Fruit fly (Drosophila melanogaster): Measurements from ENCODE around the gene CG14669.

DNA sequence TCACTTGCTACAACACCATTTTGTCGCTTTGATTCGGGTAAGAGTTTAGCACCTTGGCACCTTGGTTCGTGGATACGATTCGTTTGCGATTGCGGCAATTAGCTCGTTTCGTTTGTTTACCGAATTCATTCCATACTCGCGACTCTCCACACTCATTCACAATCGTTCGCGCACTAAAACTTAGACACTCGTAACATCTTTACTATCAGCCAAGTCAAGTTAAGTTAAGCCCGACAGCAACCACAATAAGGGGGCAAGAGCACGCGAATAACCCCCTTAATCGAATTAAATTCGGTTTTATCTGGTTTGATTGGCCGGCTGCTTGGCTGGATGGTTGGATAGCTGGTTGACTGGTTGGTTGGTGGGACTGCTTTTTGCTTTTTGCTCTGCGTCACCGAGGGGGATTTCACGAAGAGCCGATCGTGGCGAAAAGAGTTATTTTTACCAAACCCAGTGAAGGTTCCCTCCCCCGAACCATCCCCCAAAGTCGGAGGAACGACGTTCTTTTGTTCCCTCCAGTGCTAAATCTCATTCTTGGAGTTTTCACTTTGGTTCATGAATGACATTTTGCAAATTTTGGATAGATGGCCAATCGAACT is 89.6 kb downstream of the CG14669 start:
- TF ChIP-seq Sin3A (optimal IDR thresholded peaks at IDR 0.05) (no peak), h (optimal IDR thresholded peaks at IDR 0.05) (no peak), insv (optimal IDR thresholded peaks at IDR 0.05) (no peak), Myc (optimal IDR thresholded peaks at IDR 0.05) (no peak)

All from Kc167 (cell line).